Fruit fly (Drosophila melanogaster) whole organism, embryonic: ENCODE measurements around the gene Urm1.

Source experiments
- Abd-B ChIP-seq: fragments of 200-800 bp; sonication (Bioruptor generic); optimal IDR thresholded peaks from 2 replicates; lab custom pipeline; 2018; ENCODE audit warnings: missing biosample characterization, mild to moderate bottlenecking, missing genetic modification characterization, moderate library complexity
- Ada2b ChIP-seq: fragments of 200-800 bp; sonication (Bioruptor generic); IDR thresholded peaks from 2 replicates; pipeline ENCODE4 v1.3.6; 2022; ENCODE audit warnings: missing biosample characterization, missing genetic modification characterization
- B-H2 ChIP-seq: fragments of 200-800 bp; sonication (Bioruptor generic); optimal IDR thresholded peaks from 2 replicates; lab custom pipeline; 2018; ENCODE audit warnings: missing biosample characterization, mild to moderate bottlenecking, missing genetic modification characterization
- CG10267 ChIP-seq: fragments of 200-800 bp; sonication (Bioruptor generic); optimal IDR thresholded peaks from 2 replicates; lab custom pipeline; 2018; ENCODE audit warnings: missing biosample characterization, mild to moderate bottlenecking, missing genetic modification characterization, moderate library complexity
- CG12155 ChIP-seq: fragments of 200-800 bp; sonication (Bioruptor generic); optimal IDR thresholded peaks from 3 replicates; lab custom pipeline; 2016; ENCODE audit warnings: missing biosample characterization, missing genetic modification characterization
- CG14014 ChIP-seq: fragments of 200-800 bp; sonication (Bioruptor generic); IDR thresholded peaks from 2 replicates; pipeline ENCODE4 v1.3.6; 2022; ENCODE audit warnings: missing biosample characterization, missing genetic modification characterization
- CG1647 ChIP-seq: fragments of 200-800 bp; sonication (Bioruptor generic); optimal IDR thresholded peaks from 3 replicates; lab custom pipeline; 2016; ENCODE audit warnings: missing biosample characterization, missing genetic modification characterization
- CG16815 ChIP-seq: fragments of 200-800 bp; sonication (Bioruptor generic); optimal IDR thresholded peaks from 3 replicates; lab custom pipeline; 2017; ENCODE audit warnings: missing biosample characterization, mild to moderate bottlenecking, missing genetic modification characterization
- CG17359 ChIP-seq: fragments of 200-800 bp; sonication (Bioruptor generic); optimal IDR thresholded peaks from 3 replicates; lab custom pipeline; 2018; ENCODE audit warnings: missing biosample characterization, mild to moderate bottlenecking, missing genetic modification characterization, moderate library complexity
- CG17829 ChIP-seq: fragments of 200-800 bp; optimal IDR thresholded peaks from 2 replicates; lab custom pipeline; 2019; ENCODE audit warnings: missing biosample characterization, mild to moderate bottlenecking, missing genetic modification characterization, moderate library complexity
- CG18599 ChIP-seq: fragments of 200-800 bp; sonication (Bioruptor generic); optimal IDR thresholded peaks from 3 replicates; lab custom pipeline; 2017; ENCODE audit warnings: missing biosample characterization, missing genetic modification characterization, mild to moderate bottlenecking, moderate library complexity, missing genetic modification reagents
- CG2116 ChIP-seq: fragments of 200-800 bp; sonication (Bioruptor generic); optimal IDR thresholded peaks from 3 replicates; lab custom pipeline; 2018; ENCODE audit warnings: missing biosample characterization, mild to moderate bottlenecking, missing genetic modification characterization
- CG2875 ChIP-seq: fragments of 200-800 bp; sonication (Bioruptor generic); optimal IDR thresholded peaks from 2 replicates; lab custom pipeline; 2017; ENCODE audit warnings: missing biosample characterization, mild to moderate bottlenecking, missing genetic modification characterization, missing genetic modification reagents
- CG32767 ChIP-seq: fragments of 200-800 bp; sonication (Bioruptor generic); IDR thresholded peaks from 2 replicates; pipeline ENCODE4 v1.3.6; 2022; ENCODE audit warnings: missing biosample characterization, missing genetic modification characterization
- CG32772 ChIP-seq: fragments of 200-800 bp; sonication (Bioruptor generic); IDR thresholded peaks from 2 replicates; pipeline ENCODE4 v1.3.6; 2022; ENCODE audit warnings: missing biosample characterization, missing genetic modification characterization
- CG34422 ChIP-seq: fragments of 200-800 bp; sonication (Bioruptor generic); IDR thresholded peaks from 3 replicates; pipeline ENCODE4 v1.3.6; 2022; ENCODE audit warnings: missing biosample characterization, missing genetic modification characterization
- CG3847 ChIP-seq: fragments of 200-800 bp; sonication (Bioruptor generic); IDR thresholded peaks from 2 replicates; pipeline ENCODE4 v1.3.6; 2022; ENCODE audit warnings: missing biosample characterization, missing genetic modification characterization
- CG6813 ChIP-seq: fragments of 200-800 bp; sonication (Bioruptor generic); optimal IDR thresholded peaks from 2 replicates; lab custom pipeline; 2017; ENCODE audit warnings: missing biosample characterization, missing genetic modification characterization, mild to moderate bottlenecking, moderate library complexity, missing genetic modification reagents
- CG7556 ChIP-seq: fragments of 200-800 bp; sonication (Bioruptor generic); optimal IDR thresholded peaks from 2 replicates; lab custom pipeline; 2017; ENCODE audit warnings: missing biosample characterization, mild to moderate bottlenecking, missing genetic modification characterization
- CG9817 ChIP-seq: fragments of 200-800 bp; sonication (Bioruptor generic); optimal IDR thresholded peaks from 2 replicates; lab custom pipeline; 2018; ENCODE audit warnings: missing biosample characterization, mild to moderate bottlenecking, missing genetic modification characterization, moderate library complexity
- CHES-1-like ChIP-seq: fragments of 200-800 bp; sonication (Bioruptor generic); optimal IDR thresholded peaks from 2 replicates; lab custom pipeline; 2016; ENCODE audit warnings: missing biosample characterization, missing genetic modification characterization
- CTCF ChIP-seq: fragments of 200-800 bp; sonication (Bioruptor generic); optimal IDR thresholded peaks from 2 replicates; lab custom pipeline; 2017; ENCODE audit warnings: missing biosample characterization, mild to moderate bottlenecking, missing genetic modification characterization, moderate library complexity
- Chrac-16 ChIP-seq: fragments of 200-800 bp; sonication (Bioruptor generic); optimal IDR thresholded peaks from 3 replicates; lab custom pipeline; 2016; ENCODE audit warnings: missing biosample characterization, missing genetic modification characterization
- D19A ChIP-seq: fragments of 200-800 bp; optimal IDR thresholded peaks from 3 replicates; lab custom pipeline; 2019; ENCODE audit warnings: missing biosample characterization, mild to moderate bottlenecking, missing genetic modification characterization, moderate library complexity
- E2f1 ChIP-seq: fragments of 200-800 bp; sonication (Bioruptor generic); IDR thresholded peaks from 2 replicates; pipeline ENCODE4 v1.3.6; 2022; ENCODE audit warnings: missing biosample characterization, missing genetic modification characterization
- ERR ChIP-seq: fragments of 200-800 bp; sonication (Bioruptor generic); optimal IDR thresholded peaks from 2 replicates; lab custom pipeline; 2016; ENCODE audit warnings: missing biosample characterization, missing genetic modification characterization
- Gug ChIP-seq: fragments of 200-800 bp; sonication (Bioruptor generic); IDR thresholded peaks from 4 replicates; pipeline ENCODE4 v1.3.6; 2022; ENCODE audit warnings: missing biosample characterization, missing genetic modification characterization
- Med ChIP-seq: fragments of 200-800 bp; sonication (Bioruptor generic); peaks from one replicate; lab custom pipeline; 2016; ENCODE audit warnings: missing biosample characterization, missing genetic modification characterization, mild to moderate bottlenecking, inconsistent platforms, moderate library complexity
- Nf-YA ChIP-seq: fragments of 200-800 bp; sonication (Bioruptor generic); IDR thresholded peaks from 2 replicates; pipeline ENCODE4 v1.3.6; 2022; ENCODE audit warnings: missing biosample characterization, missing genetic modification characterization
- Sin3A ChIP-seq: fragments of >200 bp; optimal IDR thresholded peaks from 2 replicates; lab custom pipeline; 2018
- Taf1 ChIP-seq: fragments of 200-800 bp; sonication (Bioruptor generic); IDR thresholded peaks from 2 replicates; pipeline ENCODE4 v1.3.6; 2022; ENCODE audit warnings: missing biosample characterization, missing genetic modification characterization
- ash1 ChIP-seq: fragments of 200-800 bp; sonication (Bioruptor generic); optimal IDR thresholded peaks from 2 replicates; lab custom pipeline; 2018; ENCODE audit warnings: missing biosample characterization, mild to moderate bottlenecking, missing genetic modification characterization
- bcd ChIP-seq: fragments of 200-800 bp; sonication (Bioruptor generic); optimal IDR thresholded peaks from 2 replicates; lab custom pipeline; 2017; ENCODE audit warnings: missing biosample characterization, mild to moderate bottlenecking, missing genetic modification characterization
- chif ChIP-seq, 2 experiments: fragments of 200-800 bp; sonication (Bioruptor generic); optimal IDR thresholded peaks; 3 replicates each; lab custom pipeline; 2016; ENCODE audit warnings: missing biosample characterization in 2 of 2, missing genetic modification characterization in 2 of 2
- corto ChIP-seq: fragments of 200-800 bp; sonication (Bioruptor generic); optimal IDR thresholded peaks from 2 replicates; lab custom pipeline; 2016; ENCODE audit warnings: missing biosample characterization, mild to moderate bottlenecking, missing genetic modification characterization, moderate library complexity
- disco-r ChIP-seq: fragments of 200-800 bp; sonication (Bioruptor generic); optimal IDR thresholded peaks from 2 replicates; lab custom pipeline; 2016; ENCODE audit warnings: missing biosample characterization, missing genetic modification characterization
- fd3F ChIP-seq: fragments of 200-800 bp; sonication (Bioruptor generic); optimal IDR thresholded peaks from 2 replicates; lab custom pipeline; 2018; ENCODE audit warnings: missing biosample characterization, mild to moderate bottlenecking, missing genetic modification characterization, moderate library complexity
- fd64A ChIP-seq: fragments of 200-800 bp; sonication (Bioruptor generic); optimal IDR thresholded peaks from 3 replicates; lab custom pipeline; 2018; ENCODE audit warnings: missing biosample characterization, mild to moderate bottlenecking, missing genetic modification characterization
- gsb ChIP-seq: fragments of 200-800 bp; sonication (Bioruptor generic); IDR thresholded peaks from 2 replicates; pipeline ENCODE4 v1.3.6; 2022; ENCODE audit warnings: missing biosample characterization, missing genetic modification characterization
- jigr1 ChIP-seq: fragments of 200-800 bp; sonication (Bioruptor generic); IDR thresholded peaks from 3 replicates; pipeline ENCODE4 v1.3.6; 2022; ENCODE audit warnings: missing biosample characterization, missing genetic modification characterization
- mirr ChIP-seq: fragments of 200-800 bp; sonication (Bioruptor generic); optimal IDR thresholded peaks from 3 replicates; lab custom pipeline; 2018; ENCODE audit warnings: missing biosample characterization, mild to moderate bottlenecking, missing genetic modification characterization
- nerfin-1 ChIP-seq: fragments of 200-800 bp; sonication (Bioruptor generic); optimal IDR thresholded peaks from 3 replicates; lab custom pipeline; 2019; ENCODE audit warnings: missing biosample characterization, mild to moderate bottlenecking, missing genetic modification characterization, moderate library complexity
- otp ChIP-seq: fragments of 200-800 bp; sonication (Bioruptor generic); IDR thresholded peaks from 3 replicates; pipeline ENCODE4, ENCODE4 v1.3.6; 2022; ENCODE audit warnings: missing biosample characterization, missing genetic modification characterization
- pb ChIP-seq: fragments of 200-800 bp; sonication (Bioruptor generic); optimal IDR thresholded peaks from 3 replicates; lab custom pipeline; 2016; ENCODE audit warnings: missing biosample characterization, missing genetic modification characterization
- phol ChIP-seq: fragments of 200-800 bp; sonication (Bioruptor generic); optimal IDR thresholded peaks from 3 replicates; lab custom pipeline; 2018; ENCODE audit warnings: missing biosample characterization, mild to moderate bottlenecking, missing genetic modification characterization, moderate library complexity
- row ChIP-seq: fragments of 200-800 bp; sonication (Bioruptor generic); IDR thresholded peaks from 3 replicates; pipeline ENCODE4 v1.3.6; 2022; ENCODE audit warnings: missing biosample characterization, missing genetic modification characterization
- sens ChIP-seq: fragments of 200-800 bp; sonication (Bioruptor generic); peaks from one replicate; lab custom pipeline; 2016; ENCODE audit warnings: missing biosample characterization, missing genetic modification characterization
- tio ChIP-seq: fragments of 200-800 bp; sonication (Bioruptor generic); optimal IDR thresholded peaks from 2 replicates; lab custom pipeline; 2017; ENCODE audit warnings: missing biosample characterization, missing genetic modification characterization, inconsistent platforms
- unc-4 ChIP-seq: fragments of 200-800 bp; sonication (Bioruptor generic); IDR thresholded peaks from 2 replicates; pipeline ENCODE4 v1.3.6; 2022; ENCODE audit warnings: missing biosample characterization, missing genetic modification characterization; ENCODE audit not compliant: partially characterized antibody
- wek ChIP-seq: fragments of 200-800 bp; sonication (Bioruptor generic); optimal IDR thresholded peaks from 3 replicates; lab custom pipeline; 2018; ENCODE audit warnings: missing biosample characterization, mild to moderate bottlenecking, missing genetic modification characterization, moderate library complexity

The Urm1 gene

dm6 chr3L:7617436-7617979 lies 22.7 kb downstream of the Urm1 start (continued):
- no peak for TF ChIP-seq bcd (GFP tag; lab: Kevin White, UChicago)
- no peak for TF ChIP-seq CG32767 (GFP tag; lab: Robert Waterston, UW)
- no peak for TF ChIP-seq CTCF (GFP tag; lab: Kevin White, UChicago)
- peak; percentile 13 for TF ChIP-seq phol
- TF ChIP-seq, all 482 proteins: peak for 12

dm6 chr3L:7614226-7614625 lies 26.0 kb downstream of the Urm1 start:
- TF ChIP-seq unc-4 (GFP tag; lab: Robert Waterston, UW) (no peak), chif (GFP tag; optimal IDR thresholded peaks at IDR 0.05; lab: Kevin White, UChicago) (peak; percentile 30 to 46), Nf-YA (no peak), wek (no peak), CG17359 (tag; lab: Kevin White, UChicago) (peak; percentile 43), sens (peak; percentile 88), otp (GFP tag; lab: Robert Waterston, UW) (0 out of 3 replicates have a peak, but pooled peaks have one; percentile 14), CG10267 (tag; lab: Kevin White, UChicago) (peak; percentile 38), CG2116 (GFP tag; lab: Kevin White, UChicago) (no peak), CHES-1-like (GFP tag; lab: Kevin White, UChicago) (no peak), CG1647 (GFP tag; lab: Kevin White, UChicago) (no peak), CG34422 (GFP tag; lab: Robert Waterston, UW) (no peak), ERR (GFP tag; lab: Kevin White, UChicago) (no peak), CG3847 (GFP tag; lab: Robert Waterston, UW) (peak; percentile 33; the same call in 1 of the 2 replicates), pb (no peak), CG7556 (GFP tag; lab: Kevin White, UChicago) (peak; percentile 10), CG17829 (tag; lab: Kevin White, UChicago) (peak; percentile 16), nerfin-1 (tag; lab: Kevin White, UChicago) (no peak), D19A (tag; lab: Kevin White, UChicago) (peak; percentile 30), CG16815 (peak; percentile 12), Ada2b (GFP tag; lab: Robert Waterston, UW) (peak; percentile 54), Gug (GFP tag; lab: Robert Waterston, UW) (no peak), B-H2 (GFP tag; lab: Kevin White, UChicago) (no peak), ash1 (no peak), tio (peak; percentile 27), jigr1 (GFP tag; lab: Robert Waterston, UW) (no peak), CG2875 (GFP tag; lab: Kevin White, UChicago) (no peak), Med (GFP tag; lab: Kevin White, UChicago) (peak; percentile 82), CG12155 (GFP tag; lab: Kevin White, UChicago) (peak; percentile 3), fd3F (GFP tag; lab: Kevin White, UChicago) (peak; percentile 15), fd64A (GFP tag; lab: Kevin White, UChicago) (no peak), CG9817 (tag; lab: Kevin White, UChicago) (peak; percentile 41), corto (GFP tag; lab: Kevin White, UChicago) (peak; percentile 29), CG18599 (peak; percentile 41), E2f1 (GFP tag; lab: Robert Waterston, UW) (peak; percentile 49), Sin3A (lab: Kevin White, UChicago) (no peak), CG6813 (peak; percentile 14), row (GFP tag; lab: Robert Waterston, UW) (peak; percentile 57; the same call in 2 of the 3 replicates), gsb (no peak), mirr (GFP tag; lab: Kevin White, UChicago) (no peak), disco-r (GFP tag; lab: Kevin White, UChicago) (no peak), Abd-B (GFP tag; lab: Kevin White, UChicago) (peak; percentile 37), Chrac-16 (peak; percentile 36), Taf1 (GFP tag; lab: Robert Waterston, UW) (no peak), CG32772 (GFP tag; lab: Robert Waterston, UW) (0 out of 2 replicates have a peak, but pooled peaks have one; percentile 25), CG14014 (GFP tag; lab: Robert Waterston, UW) (no peak)
